Worm (Caenorhabditis elegans) whole organism, young adult: ENCODE results near the gene rom-3.
A peak's percentile ranks its signal among the peaks of the same experiment; 100 is the strongest.

Experiments used
- B0019.2 ChIP-seq: fragments of 200-800 bp; sonication (Bioruptor generic); conservative IDR thresholded peaks from 2 replicates; pipeline ENCODE4 v1.3.6; 2022; ENCODE audit warnings: missing genetic modification reagents, missing genetic modification characterization, missing compliant biosample characterization
- B0336.3 ChIP-seq: fragments of 200-800 bp; sonication (Bioruptor generic); IDR thresholded peaks from 2 replicates; pipeline ENCODE4 v1.3.6; 2022; ENCODE audit warnings: missing genetic modification characterization, missing compliant biosample characterization
- F22D6.2 ChIP-seq: sonication (generic microtip); optimal IDR thresholded peaks from 2 replicates; lab custom pipeline; 2016; ENCODE audit warnings: mild to moderate bottlenecking, missing genetic modification characterization, missing compliant biosample characterization
- F23B12.7 ChIP-seq: sonication (generic microtip); optimal IDR thresholded peaks from 2 replicates; lab custom pipeline; 2017; ENCODE audit warnings: missing genetic modification characterization, mild to moderate bottlenecking, missing compliant biosample characterization, antibody characterized with exemption, moderate library complexity; ENCODE audit not compliant: insufficient read depth
- F33H1.4 ChIP-seq: fragments of 200-800 bp; sonication (Bioruptor generic); IDR thresholded peaks from 2 replicates; pipeline ENCODE4 v1.3.6; 2022; ENCODE audit warnings: missing genetic modification reagents, missing genetic modification characterization, missing compliant biosample characterization
- F37B4.10 ChIP-seq: fragments of 200-800 bp; sonication (Bioruptor generic); IDR thresholded peaks from 2 replicates; pipeline ENCODE4 v1.3.6; 2022; ENCODE audit warnings: missing genetic modification characterization, missing compliant biosample characterization
- F39B2.1 ChIP-seq: fragments of 200-800 bp; sonication (Bioruptor generic); IDR thresholded peaks from 2 replicates; pipeline ENCODE4 v1.3.6; 2022; ENCODE audit warnings: missing genetic modification reagents, missing genetic modification characterization, missing compliant biosample characterization
- F57A8.1 ChIP-seq: fragments of 200-800 bp; sonication (Bioruptor generic); optimal IDR thresholded peaks from 2 replicates; lab custom pipeline; 2018; ENCODE audit warnings: mild to moderate bottlenecking, missing genetic modification characterization, moderate library complexity, missing compliant biosample characterization
- T07F8.4 ChIP-seq: sonication (generic microtip); optimal IDR thresholded peaks from 2 replicates; lab custom pipeline; 2016; ENCODE audit warnings: mild to moderate bottlenecking, missing genetic modification characterization, moderate library complexity, missing compliant biosample characterization
- Y53F4B.3 ChIP-seq: fragments of 200-800 bp; sonication (Bioruptor generic); IDR thresholded peaks from 2 replicates; pipeline ENCODE4 v1.3.6; 2022; ENCODE audit warnings: missing genetic modification reagents, missing genetic modification characterization, missing compliant biosample characterization
- Y79H2A.3 ChIP-seq: fragments of 200-800 bp; sonication (Bioruptor generic); conservative IDR thresholded peaks from 2 replicates; pipeline ENCODE4 v1.3.6; 2022; ENCODE audit warnings: missing genetic modification reagents, missing genetic modification characterization, missing compliant biosample characterization
- Y95B8A.8 ChIP-seq: fragments of 200-800 bp; sonication (Bioruptor generic); IDR thresholded peaks from 2 replicates; pipeline ENCODE4 v1.3.6; 2022; ENCODE audit warnings: missing genetic modification reagents, missing genetic modification characterization, missing compliant biosample characterization
- akir-1 ChIP-seq: fragments of 200-800 bp; sonication (Bioruptor generic); optimal IDR thresholded peaks from 2 replicates; lab custom pipeline; 2018; ENCODE audit warnings: mild to moderate bottlenecking, missing genetic modification characterization, moderate library complexity, missing compliant biosample characterization
- aptf-2 ChIP-seq: fragments of 200-800 bp; sonication (Bioruptor generic); conservative IDR thresholded peaks from 2 replicates; pipeline ENCODE4 v1.3.6; 2022; ENCODE audit warnings: missing genetic modification reagents, missing genetic modification characterization, missing compliant biosample characterization
- atf-7 ChIP-seq: sonication (generic microtip); optimal IDR thresholded peaks from 2 replicates; lab custom pipeline; 2017; ENCODE audit warnings: mild to moderate bottlenecking, missing genetic modification characterization, missing compliant biosample characterization
- athp-1 ChIP-seq: sonication (generic microtip); optimal IDR thresholded peaks from 2 replicates; lab custom pipeline; 2017; ENCODE audit warnings: mild to moderate bottlenecking, missing genetic modification characterization, missing compliant biosample characterization
- attf-6 ChIP-seq: fragments of 200-800 bp; sonication (Bioruptor generic); IDR thresholded peaks from 2 replicates; pipeline ENCODE4 v1.3.6; 2022; ENCODE audit warnings: missing genetic modification reagents, missing genetic modification characterization, missing compliant biosample characterization
- bed-2 ChIP-seq: fragments of 200-800 bp; sonication (Bioruptor generic); IDR thresholded peaks from 2 replicates; pipeline ENCODE4 v1.3.6; 2022; ENCODE audit warnings: missing genetic modification reagents, missing genetic modification characterization, missing compliant biosample characterization
- cebp-1 ChIP-seq, 2 experiments: fragments of 200-800 bp in 1 of 2; sonication (Bioruptor generic) in 1 of 2; sonication (generic microtip) in 1 of 2; IDR thresholded peaks in 1 of 2; optimal IDR thresholded peaks in 1 of 2; 2 replicates each; pipeline versions ENCODE4 v1.3.6 to Lab custom; 2017 to 2022; ENCODE audit warnings: missing compliant biosample characterization in 2 of 2, missing genetic modification characterization in 2 of 2, mild to moderate bottlenecking in 1 of 2, missing genetic modification reagents in 1 of 2, moderate library complexity in 1 of 2
- ceh-100 ChIP-seq: fragments of 200-800 bp; sonication (Bioruptor generic); IDR thresholded peaks from 2 replicates; pipeline ENCODE4 v1.3.6; 2022; ENCODE audit warnings: missing genetic modification reagents, missing genetic modification characterization, missing compliant biosample characterization
- ceh-58 ChIP-seq: fragments of 200-800 bp; sonication (Bioruptor generic); IDR thresholded peaks from 2 replicates; pipeline ENCODE4 v1.3.6; 2022; ENCODE audit warnings: missing genetic modification characterization, missing compliant biosample characterization
- egl-18 ChIP-seq: fragments of 200-800 bp; sonication (Bioruptor generic); IDR thresholded peaks from 2 replicates; pipeline ENCODE4 v1.3.6; 2022; ENCODE audit warnings: missing genetic modification reagents, missing genetic modification characterization, missing compliant biosample characterization
- egl-44 ChIP-seq: fragments of 200-800 bp; sonication (Bioruptor generic); IDR thresholded peaks from 2 replicates; pipeline ENCODE4 v1.3.6; 2022; ENCODE audit warnings: missing genetic modification reagents, missing genetic modification characterization, missing compliant biosample characterization
- egrh-3 ChIP-seq: fragments of 200-800 bp; sonication (Bioruptor generic); IDR thresholded peaks from 2 replicates; pipeline ENCODE4 v1.3.6; 2022; ENCODE audit warnings: missing genetic modification reagents, missing genetic modification characterization, missing compliant biosample characterization
- ekl-4 ChIP-seq: fragments of 200-800 bp; sonication (Bioruptor generic); IDR thresholded peaks from 2 replicates; pipeline ENCODE4 v1.3.6; 2022; ENCODE audit warnings: missing genetic modification reagents, missing genetic modification characterization, missing compliant biosample characterization
- hlh-12 ChIP-seq: sonication (generic microtip); optimal IDR thresholded peaks from 2 replicates; lab custom pipeline; 2016; ENCODE audit warnings: missing genetic modification characterization, missing compliant biosample characterization
- hmg-1.2 ChIP-seq: fragments of 200-800 bp; sonication (Bioruptor generic); IDR thresholded peaks from 2 replicates; pipeline ENCODE4 v1.3.6; 2022; ENCODE audit warnings: missing genetic modification reagents, missing genetic modification characterization, missing compliant biosample characterization
- hmg-20 ChIP-seq: fragments of 200-800 bp; sonication (Bioruptor generic); IDR thresholded peaks from 2 replicates; pipeline ENCODE4 v1.3.6; 2022; ENCODE audit warnings: missing genetic modification reagents, missing genetic modification characterization, missing compliant biosample characterization
- hsf-1 ChIP-seq: fragments of 200-800 bp; sonication (Bioruptor generic); IDR thresholded peaks from 2 replicates; pipeline ENCODE4 v1.3.6; 2022; ENCODE audit warnings: missing genetic modification reagents, missing genetic modification characterization, missing compliant biosample characterization
- lin-26 ChIP-seq: fragments of 200-800 bp; sonication (Bioruptor generic); IDR thresholded peaks from 2 replicates; pipeline ENCODE4 v1.3.6; 2022; ENCODE audit warnings: missing genetic modification reagents, missing genetic modification characterization, missing compliant biosample characterization
- lir-1 ChIP-seq: fragments of 200-800 bp; sonication (Bioruptor generic); conservative IDR thresholded peaks from 2 replicates; pipeline ENCODE4 v1.3.6; 2022; ENCODE audit warnings: missing genetic modification reagents, missing genetic modification characterization, missing compliant biosample characterization
- madf-10 ChIP-seq: sonication (generic microtip); optimal IDR thresholded peaks from 2 replicates; lab custom pipeline; 2016; ENCODE audit warnings: mild to moderate bottlenecking, missing genetic modification characterization, missing compliant biosample characterization
- madf-6 ChIP-seq: fragments of 200-800 bp; sonication (Bioruptor generic); IDR thresholded peaks from 2 replicates; pipeline ENCODE4 v1.3.6; 2022; ENCODE audit warnings: missing genetic modification reagents, missing genetic modification characterization, missing compliant biosample characterization
- mcd-1 ChIP-seq: fragments of 200-800 bp; sonication (Bioruptor generic); IDR thresholded peaks from 2 replicates; pipeline ENCODE4 v1.3.6; 2022; ENCODE audit warnings: missing genetic modification reagents, missing genetic modification characterization, missing compliant biosample characterization
- nhr-120 ChIP-seq: fragments of 200-800 bp; sonication (Bioruptor generic); IDR thresholded peaks from 2 replicates; pipeline ENCODE4 v1.3.6; 2022; ENCODE audit warnings: missing genetic modification characterization, missing compliant biosample characterization
- nhr-179 ChIP-seq: sonication (generic microtip); optimal IDR thresholded peaks from 2 replicates; lab custom pipeline; 2016; ENCODE audit warnings: mild to moderate bottlenecking, missing genetic modification characterization, missing compliant biosample characterization
- nhr-27 ChIP-seq: fragments of 200-800 bp; sonication (Bioruptor generic); optimal IDR thresholded peaks from 2 replicates; lab custom pipeline; 2018; ENCODE audit warnings: mild to moderate bottlenecking, missing genetic modification characterization, moderate library complexity, missing compliant biosample characterization
- rec-8 ChIP-seq, 2 experiments: sonication (generic microtip); optimal IDR thresholded peaks; 2 replicates each; lab custom pipeline; 2016; ENCODE audit warnings: mild to moderate bottlenecking in 2 of 2, missing genetic modification characterization in 2 of 2, missing genetic modification reagents in 2 of 2, missing genotype in 2 of 2, missing biosample characterization in 1 of 2, missing compliant biosample characterization in 1 of 2, moderate library complexity in 1 of 2
- snpc-1.1 ChIP-seq: sonication (generic microtip); optimal IDR thresholded peaks from 2 replicates; lab custom pipeline; 2017; ENCODE audit warnings: missing genetic modification characterization, mild to moderate bottlenecking, missing compliant biosample characterization, antibody characterized with exemption, moderate library complexity, missing genotype, missing genetic modification reagents; ENCODE audit not compliant: insufficient read depth
- snpc-4 ChIP-seq, 5 experiments: fragments of 150-350 bp in 1 of 5; sonication (generic microtip) in 4 of 5; optimal IDR thresholded peaks; 2 replicates each; lab custom pipeline; 2014 to 2018; ENCODE audit warnings: missing genetic modification characterization in 5 of 5, missing biosample characterization in 3 of 5, antibody characterized with exemption in 2 of 5, mild to moderate bottlenecking in 2 of 5, missing compliant biosample characterization in 2 of 5, missing genotype in 2 of 5, moderate library complexity in 2 of 5, missing genetic modification reagents in 1 of 5
- somi-1 ChIP-seq: fragments of 200-800 bp; sonication (Bioruptor generic); optimal IDR thresholded peaks from 2 replicates; lab custom pipeline; 2018; ENCODE audit warnings: mild to moderate bottlenecking, missing genetic modification characterization, missing compliant biosample characterization
- sptf-2 ChIP-seq: fragments of 200-800 bp; sonication (Bioruptor generic); optimal IDR thresholded peaks from 2 replicates; lab custom pipeline; 2018; ENCODE audit warnings: mild to moderate bottlenecking, missing genetic modification characterization, missing compliant biosample characterization
- zfh-2 ChIP-seq: fragments of 200-800 bp; sonication (Bioruptor generic); conservative IDR thresholded peaks from 2 replicates; pipeline ENCODE4 v1.3.6; 2022; ENCODE audit warnings: missing genetic modification reagents, missing genetic modification characterization, missing compliant biosample characterization
- ztf-18 ChIP-seq: sonication (generic microtip); optimal IDR thresholded peaks from 2 replicates; lab custom pipeline; 2016; ENCODE audit warnings: missing genotype, mild to moderate bottlenecking, missing genetic modification characterization, missing compliant biosample characterization
- ztf-22 ChIP-seq: fragments of 200-800 bp; sonication (Bioruptor generic); optimal IDR thresholded peaks from 2 replicates; lab custom pipeline; 2018; ENCODE audit warnings: mild to moderate bottlenecking, missing genetic modification characterization, moderate library complexity, missing compliant biosample characterization
- ztf-3 ChIP-seq: fragments of 200-800 bp; sonication (Bioruptor generic); optimal IDR thresholded peaks from 2 replicates; lab custom pipeline; 2018; ENCODE audit warnings: mild to moderate bottlenecking, missing genetic modification characterization, missing compliant biosample characterization
- ztf-6 ChIP-seq: fragments of 200-800 bp; sonication (Bioruptor generic); IDR thresholded peaks from 2 replicates; pipeline ENCODE4 v1.3.6; 2022; ENCODE audit warnings: missing genetic modification reagents, missing genetic modification characterization, missing compliant biosample characterization

Gene rom-3

ce11 chrIV:16925363-16925863, 44.9 kb downstream of the rom-3 start:
- TF ChIP-seq ztf-18 = no peak
- TF ChIP-seq egrh-3 (GFP tag; lab: Robert Waterston, UW) = peak; percentile 48; the same call in 1 of the 2 replicates
- no peak for TF ChIP-seq T07F8.4 (tag; lab: Kevin White, UChicago)
- no peak for TF ChIP-seq nhr-179 (tag; lab: Kevin White, UChicago)
- TF ChIP-seq snpc-1.1 (tag; lab: Kevin White, UChicago) = peak; percentile 47
- TF ChIP-seq hmg-1.2 (GFP tag; lab: Robert Waterston, UW) = no peak
- no peak for TF ChIP-seq ekl-4 (GFP tag; lab: Robert Waterston, UW)
- no peak for TF ChIP-seq athp-1
- TF ChIP-seq F39B2.1 (GFP tag; lab: Robert Waterston, UW) = no peak
- no peak for TF ChIP-seq madf-10 (tag; lab: Kevin White, UChicago)
- TF ChIP-seq lin-26 (GFP tag; lab: Robert Waterston, UW) = no peak
- TF ChIP-seq aptf-2 (GFP tag; lab: Robert Waterston, UW) = no peak
- no peak for TF ChIP-seq Y79H2A.3 (GFP tag; lab: Robert Waterston, UW)
- no peak for TF ChIP-seq rec-8 (tag; optimal IDR thresholded peaks at IDR 0.05; lab: Kevin White, UChicago)
- no peak for TF ChIP-seq ztf-6
- no peak for TF ChIP-seq mcd-1 (GFP tag; lab: Robert Waterston, UW)
- no peak for TF ChIP-seq F23B12.7
- no peak for TF ChIP-seq somi-1 (GFP tag; lab: Kevin White, UChicago)
- no peak for TF ChIP-seq F22D6.2 (tag; lab: Kevin White, UChicago)
- TF ChIP-seq atf-7 = no peak
- no peak for TF ChIP-seq F37B4.10 (GFP tag; lab: Robert Waterston, UW)
- TF ChIP-seq ceh-100 (GFP tag; lab: Robert Waterston, UW) = no peak
- no peak for TF ChIP-seq madf-6 (GFP tag; lab: Robert Waterston, UW)
- TF ChIP-seq egl-18 = no peak
- TF ChIP-seq cebp-1 (GFP tag; IDR thresholded peaks at IDR 0.05; lab: Robert Waterston, UW) = no peak
- TF ChIP-seq cebp-1 (tag; optimal IDR thresholded peaks at IDR 0.05; lab: Kevin White, UChicago) = no peak
- no peak for TF ChIP-seq sptf-2 (GFP tag; lab: Kevin White, UChicago)
- TF ChIP-seq B0336.3 (GFP tag; lab: Robert Waterston, UW) = no peak
- no peak for TF ChIP-seq akir-1 (GFP tag; lab: Kevin White, UChicago)
- no peak for TF ChIP-seq B0019.2 (GFP tag; lab: Robert Waterston, UW)
- no peak for TF ChIP-seq hmg-20 (GFP tag; lab: Robert Waterston, UW)
- no peak for TF ChIP-seq nhr-120 (GFP tag; lab: Robert Waterston, UW)
- no peak for TF ChIP-seq egl-44 (GFP tag; lab: Robert Waterston, UW)
- TF ChIP-seq Y95B8A.8 (GFP tag; lab: Robert Waterston, UW) = no peak
- TF ChIP-seq hlh-12 (tag; lab: Kevin White, UChicago) = no peak
- no peak for TF ChIP-seq Y53F4B.3
- 0 out of 2 replicates have a peak, but pooled peaks have one; percentile 24 for TF ChIP-seq hsf-1
- no peak for TF ChIP-seq F33H1.4 (GFP tag; lab: Robert Waterston, UW)
- no peak for TF ChIP-seq attf-6
- no peak for TF ChIP-seq lir-1 (GFP tag; lab: Robert Waterston, UW)
- TF ChIP-seq bed-2 = 0 out of 2 replicates have a peak, but pooled peaks have one; percentile 40
- TF ChIP-seq nhr-27 (tag; lab: Kevin White, UChicago) = no peak
- TF ChIP-seq ztf-3 (GFP tag; lab: Kevin White, UChicago) = no peak
- TF ChIP-seq zfh-2 (GFP tag; lab: Robert Waterston, UW) = peak; percentile 89
- no peak for TF ChIP-seq ceh-58 (GFP tag; lab: Robert Waterston, UW)
- no peak for TF ChIP-seq snpc-4 (GFP tag; optimal IDR thresholded peaks at IDR 0.05; lab: Kevin White, UChicago)
- peak in 1 of 4 experiments; percentile 81 for TF ChIP-seq snpc-4 (tag; optimal IDR thresholded peaks at IDR 0.05; lab: Kevin White, UChicago)
- TF ChIP-seq ztf-22 (GFP tag; lab: Kevin White, UChicago) = no peak
- no peak for TF ChIP-seq F57A8.1 (GFP tag; lab: Kevin White, UChicago)
